Fruit fly (Drosophila melanogaster): ENCODE data around the gene p38c.

Gene p38c

dm6 chr3R:24099039-24100026 lies 50.7 kb downstream of the p38c start (continued):
- TF ChIP-seq fd64A (GFP tag; optimal IDR thresholded peaks at IDR 0.05) (no peak), CG6683 (GFP tag; optimal IDR thresholded peaks at IDR 0.05) (no peak), phol (tag; optimal IDR thresholded peaks at IDR 0.05) (peak; percentile 75), BEAF-32 (GFP tag; optimal IDR thresholded peaks at IDR 0.05) (no peak), bowl (GFP tag; IDR thresholded peaks at IDR 0.05) (0 out of 2 replicates have a peak, but pooled peaks have one; percentile 50), CG12104 (GFP tag; optimal IDR thresholded peaks at IDR 0.05) (peak; percentile 56), CG10462 (GFP tag; optimal IDR thresholded peaks at IDR 0.05) (peak; percentile 18), pan (optimal IDR thresholded peaks at IDR 0.05) (no peak), pan (GFP tag; optimal IDR thresholded peaks at IDR 0.05 in 1 of 2, IDR thresholded peaks at IDR 0.05 in 1 of 2) (peak in 1 of 2 experiments; percentile 90), CG7556 (GFP tag; optimal IDR thresholded peaks at IDR 0.05) (peak; percentile 12), Dip2 (GFP tag; IDR thresholded peaks at IDR 0.05) (no peak), Atf6 (GFP tag; IDR thresholded peaks at IDR 0.05) (peak; percentile 85), so (GFP tag; IDR thresholded peaks at IDR 0.05) (peak; percentile 78), tin (GFP tag; optimal IDR thresholded peaks at IDR 0.05) (peak; percentile 81), CG12236 (GFP tag; optimal IDR thresholded peaks at IDR 0.05) (peak; percentile 33), CG1529 (GFP tag; optimal IDR thresholded peaks at IDR 0.05) (peak; percentile 17), pnt (GFP tag; optimal IDR thresholded peaks at IDR 0.05) (peak; percentile 72), h (optimal IDR thresholded peaks at IDR 0.05) (no peak), CrebB (tag; optimal IDR thresholded peaks at IDR 0.05) (peak; percentile 37), CG30020 (tag; optimal IDR thresholded peaks at IDR 0.05) (no peak), CTCF (GFP tag; optimal IDR thresholded peaks at IDR 0.05) (no peak), CG6813 (GFP tag; optimal IDR thresholded peaks at IDR 0.05) (peak; percentile 64), B-H2 (GFP tag; optimal IDR thresholded peaks at IDR 0.05) (no peak), CG32767 (GFP tag; IDR thresholded peaks at IDR 0.05) (peak; percentile 73; the same call in 1 of the 2 replicates), tio (GFP tag; optimal IDR thresholded peaks at IDR 0.05) (peak; percentile 80), cato (GFP tag; optimal IDR thresholded peaks at IDR 0.05; ENCODE audit: borderline replicate concordance) (peak; percentile 36), exex (tag; optimal IDR thresholded peaks at IDR 0.05) (peak; percentile 67), sisA (GFP tag; IDR thresholded peaks at IDR 0.05) (peak; percentile 79), bigmax (GFP tag; optimal IDR thresholded peaks at IDR 0.05) (no peak), CG7987 (GFP tag; optimal IDR thresholded peaks at IDR 0.05) (no peak), CG4617 (GFP tag; optimal IDR thresholded peaks at IDR 0.05; ENCODE audit: borderline replicate concordance) (peak; percentile 31), CG10979 (tag; optimal IDR thresholded peaks at IDR 0.05) (peak; percentile 76), CG13287 (GFP tag; IDR thresholded peaks at IDR 0.05; ENCODE audit: partially characterized antibody) (no peak), CG15514 (GFP tag; optimal IDR thresholded peaks at IDR 0.05) (peak; percentile 65), CG8290 (GFP tag; optimal IDR thresholded peaks at IDR 0.05) (no peak), CG8290 (tag; optimal IDR thresholded peaks at IDR 0.05) (peak in 1 of 2 experiments; percentile 81), CG34376 (GFP tag; optimal IDR thresholded peaks at IDR 0.05) (no peak), CG15479 (GFP tag; optimal IDR thresholded peaks at IDR 0.05) (no peak), CG17912 (GFP tag; optimal IDR thresholded peaks at IDR 0.05) (no peak), CG2116 (GFP tag; optimal IDR thresholded peaks at IDR 0.05) (peak; percentile 35), CG9932 (GFP tag; IDR thresholded peaks at IDR 0.05) (peak; percentile 79), oc (tag; optimal IDR thresholded peaks at IDR 0.05) (peak; percentile 77), ewg (GFP tag; optimal IDR thresholded peaks at IDR 0.05) (peak; percentile 61), CG7745 (tag; optimal IDR thresholded peaks at IDR 0.05) (no peak), nom (GFP tag; optimal IDR thresholded peaks at IDR 0.05) (no peak), ham (GFP tag; IDR thresholded peaks at IDR 0.05) (peak; percentile 44; the same call in 1 of the 2 replicates), eyg (GFP tag; optimal IDR thresholded peaks at IDR 0.05) (peak; percentile 34), CG14860 (GFP tag; IDR thresholded peaks at IDR 0.05; ENCODE audit: partially characterized antibody) (no peak), nau (GFP tag; optimal IDR thresholded peaks at IDR 0.05) (peak; percentile 49)

Data from whole organism, embryonic.